Worm (Caenorhabditis elegans): Measurements from ENCODE around the gene ost-1.

Gene ost-1

DNA sequence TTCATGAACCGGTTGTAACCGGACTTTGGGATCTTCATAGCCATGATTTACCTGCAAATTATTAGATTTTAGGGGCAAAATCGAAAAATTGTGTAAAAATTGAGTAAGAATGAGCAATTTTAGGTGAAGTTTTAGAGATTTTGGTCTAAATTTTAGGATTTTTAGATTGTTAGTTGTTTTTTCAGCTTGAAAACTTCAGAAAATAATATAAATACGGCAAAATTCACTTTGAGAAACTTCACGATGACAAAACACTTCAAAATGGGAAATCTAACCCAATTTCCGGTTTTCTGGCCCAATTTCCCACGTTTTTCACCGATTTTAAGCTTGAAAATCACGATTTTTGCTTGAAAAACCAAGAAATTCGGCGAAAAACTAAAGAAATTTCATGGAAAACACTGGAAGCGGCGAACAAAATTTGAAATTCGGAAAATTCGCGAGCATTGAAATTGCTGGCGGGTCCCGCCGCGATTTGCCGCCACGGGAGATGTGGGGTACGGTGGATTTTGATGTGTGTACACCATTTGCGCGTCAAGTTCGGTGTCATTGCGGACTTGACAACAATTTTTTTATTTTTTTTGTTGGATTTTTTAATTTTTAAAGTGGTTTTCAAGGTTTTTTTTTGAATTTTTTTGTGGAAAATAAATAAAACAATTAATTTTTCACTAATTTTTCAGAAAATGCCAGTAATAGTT, 13.2 kb upstream of the ost-1 start, which contains the start of the genes cct-8 and Y55F3AR.2:
TSS of gene cct-8 (minus strand) at position 51 of the 695 bp plus-strand sequence.
TSS of gene Y55F3AR.2 (plus strand) at position 672 of the 695 bp plus-strand sequence.
- TF ChIP-seq ztf-25 (GFP tag; IDR thresholded peaks at IDR 0.05) = peak; percentile 71; the same call in 1 of the 2 replicates
- TF ChIP-seq lsl-1 (GFP tag; optimal IDR thresholded peaks at IDR 0.05) = peak; percentile 100
- TF ChIP-seq nfya-1 (tag; optimal IDR thresholded peaks at IDR 0.05; ENCODE audit: borderline replicate concordance, insufficient read depth) = no peak
- peak; percentile 99 for TF ChIP-seq ekl-4 (GFP tag; IDR thresholded peaks at IDR 0.05)
- peak; percentile 96 for TF ChIP-seq let-526 (GFP tag; IDR thresholded peaks at IDR 0.05)
- peak; percentile 89 for TF ChIP-seq madf-10 (tag; optimal IDR thresholded peaks at IDR 0.05)
- peak; percentile 96 for TF ChIP-seq snpc-1.3 (tag; optimal IDR thresholded peaks at IDR 0.05; ENCODE audit: insufficient read depth)
- peak; percentile 98 for TF ChIP-seq madf-6 (GFP tag; IDR thresholded peaks at IDR 0.05)
- TF ChIP-seq lin-54 (GFP tag; optimal IDR thresholded peaks at IDR 0.05) = peak; percentile 99
- TF ChIP-seq F39B2.1 (GFP tag; IDR thresholded peaks at IDR 0.05) = peak; percentile 94
- TF ChIP-seq somi-1 (GFP tag; optimal IDR thresholded peaks at IDR 0.05) = peak; percentile 87
- peak; percentile 80 for TF ChIP-seq lsy-27 (tag; optimal IDR thresholded peaks at IDR 0.05; ENCODE audit: borderline replicate concordance, insufficient read depth)
- peak; percentile 96 for TF ChIP-seq C06A6.2 (GFP tag; conservative IDR thresholded peaks at IDR 0.05)
- TF ChIP-seq hlh-26 (GFP tag; conservative IDR thresholded peaks at IDR 0.05) = no peak
- TF ChIP-seq K11D2.4 (GFP tag; IDR thresholded peaks at IDR 0.05) = peak; percentile 99
- peak; percentile 82 for TF ChIP-seq Y79H2A.3 (GFP tag; conservative IDR thresholded peaks at IDR 0.05)
- no peak for TF ChIP-seq F57A8.1 (GFP tag; optimal IDR thresholded peaks at IDR 0.05)
- peak; percentile 97 for TF ChIP-seq ZK185.1 (tag; optimal IDR thresholded peaks at IDR 0.05; ENCODE audit: poor library complexity, severe bottlenecking)
- TF ChIP-seq nfyb-1 (GFP tag; IDR thresholded peaks at IDR 0.05) = peak; percentile 99
- no peak for TF ChIP-seq akir-1 (GFP tag; optimal IDR thresholded peaks at IDR 0.05)
- TF ChIP-seq B0019.2 (GFP tag; conservative IDR thresholded peaks at IDR 0.05) = peak; percentile 93
- TF ChIP-seq B0336.3 (GFP tag; IDR thresholded peaks at IDR 0.05) = peak; percentile 99
- no peak for TF ChIP-seq sdz-38 (tag; optimal IDR thresholded peaks at IDR 0.05)
- TF ChIP-seq ceh-58 (GFP tag; IDR thresholded peaks at IDR 0.05) = no peak
- TF ChIP-seq athp-1 (tag; optimal IDR thresholded peaks at IDR 0.05) = peak; percentile 99
- TF ChIP-seq ztf-26 (tag; optimal IDR thresholded peaks at IDR 0.05) = peak; percentile 98
- TF ChIP-seq gei-17 (GFP tag; optimal IDR thresholded peaks at IDR 0.05) = peak; percentile 93
- peak; percentile 99 for TF ChIP-seq repo-1 (tag; optimal IDR thresholded peaks at IDR 0.05)
- TF ChIP-seq let-607 (tag; optimal IDR thresholded peaks at IDR 0.05) = peak; percentile 88 to 94
- TF ChIP-seq ztf-28 (GFP tag; IDR thresholded peaks at IDR 0.05) = peak; percentile 92
- TF ChIP-seq F10E7.11 (tag; optimal IDR thresholded peaks at IDR 0.05) = peak; percentile 94
- TF ChIP-seq aptf-2 (GFP tag; conservative IDR thresholded peaks at IDR 0.05) = peak; percentile 71
- peak; percentile 97 for TF ChIP-seq rcor-1 (GFP tag; IDR thresholded peaks at IDR 0.05)
- TF ChIP-seq nhr-120 (GFP tag; IDR thresholded peaks at IDR 0.05) = 0 out of 2 replicates have a peak, but pooled peaks have one; percentile 66
- no peak for TF ChIP-seq ama-1 (optimal IDR thresholded peaks at IDR 0.05)
- TF ChIP-seq ama-1 (GFP tag; optimal IDR thresholded peaks at IDR 0.05) = peak in 1 of 2 experiments; percentile 44
- TF ChIP-seq madf-8 (GFP tag; conservative IDR thresholded peaks at IDR 0.05) = peak; percentile 89
- TF ChIP-seq pbrm-1 (GFP tag; IDR thresholded peaks at IDR 0.05) = peak; percentile 99
- peak; percentile 82 for TF ChIP-seq dpl-1 (GFP tag; optimal IDR thresholded peaks at IDR 0.05)
- TF ChIP-seq bed-2 (GFP tag; IDR thresholded peaks at IDR 0.05) = no peak
- TF ChIP-seq tbx-9 (tag; optimal IDR thresholded peaks at IDR 0.05; ENCODE audit: borderline replicate concordance) = peak; percentile 50
- TF ChIP-seq die-1 (tag; optimal IDR thresholded peaks at IDR 0.05) = peak; percentile 12
- TF ChIP-seq Y53G8AR.9 (GFP tag; conservative IDR thresholded peaks at IDR 0.05) = peak; percentile 100
- TF ChIP-seq chd-7 (tag; optimal IDR thresholded peaks at IDR 0.05) = peak; percentile 95
- TF ChIP-seq snpc-1.1 (tag; optimal IDR thresholded peaks at IDR 0.05; ENCODE audit: insufficient read depth) = peak; percentile 71
- TF ChIP-seq F23B12.7 (tag; optimal IDR thresholded peaks at IDR 0.05; ENCODE audit: insufficient read depth) = peak; percentile 90

Data from whole organism, young adult.